Fruit fly (Drosophila melanogaster) whole organism, embryonic: Measurements from ENCODE around the gene CG1463.

Experiments
- Ada2b ChIP-seq: fragments of 200-800 bp; sonication (Bioruptor generic); IDR thresholded peaks from 2 replicates; pipeline ENCODE4 v1.3.6; 2022; ENCODE audit warnings: missing biosample characterization, missing genetic modification characterization
- B-H2 ChIP-seq: fragments of 200-800 bp; sonication (Bioruptor generic); optimal IDR thresholded peaks from 2 replicates; lab custom pipeline; 2018; ENCODE audit warnings: missing biosample characterization, mild to moderate bottlenecking, missing genetic modification characterization
- CG10959 ChIP-seq: fragments of 200-800 bp; sonication (Bioruptor generic); IDR thresholded peaks from 2 replicates; pipeline ENCODE4 v1.3.6; 2022; ENCODE audit warnings: missing biosample characterization, missing genetic modification characterization
- CG12071 ChIP-seq: fragments of 200-800 bp; sonication (Bioruptor generic); optimal IDR thresholded peaks from 3 replicates; lab custom pipeline; 2018; ENCODE audit warnings: missing biosample characterization, mild to moderate bottlenecking, missing genetic modification characterization
- CG12744 ChIP-seq: fragments of 200-800 bp; sonication (Bioruptor generic); optimal IDR thresholded peaks from 2 replicates; lab custom pipeline; 2016; ENCODE audit warnings: missing biosample characterization, missing genetic modification characterization
- CG12769 ChIP-seq: fragments of 200-800 bp; sonication (Bioruptor generic); optimal IDR thresholded peaks from 2 replicates; lab custom pipeline; 2019; ENCODE audit warnings: missing biosample characterization, mild to moderate bottlenecking, missing genetic modification characterization, moderate library complexity
- CG12942 ChIP-seq: fragments of 200-800 bp; sonication (Bioruptor generic); optimal IDR thresholded peaks from 3 replicates; lab custom pipeline; 2016; ENCODE audit warnings: missing biosample characterization, missing genetic modification characterization
- CG14710 ChIP-seq: fragments of 200-800 bp; sonication (Bioruptor generic); optimal IDR thresholded peaks from 3 replicates; lab custom pipeline; 2019; ENCODE audit warnings: missing biosample characterization, mild to moderate bottlenecking, missing genetic modification characterization, moderate library complexity
- CG17361 ChIP-seq: fragments of 200-800 bp; sonication (Bioruptor generic); IDR thresholded peaks from 3 replicates; pipeline ENCODE4 v1.3.6; 2022; ENCODE audit warnings: missing biosample characterization, missing genetic modification characterization
- CG2199 ChIP-seq: fragments of 200-800 bp; sonication (Bioruptor generic); IDR thresholded peaks from 3 replicates; pipeline ENCODE4 v1.3.6; 2022; ENCODE audit warnings: missing biosample characterization, missing genetic modification characterization
- CG30020 ChIP-seq: fragments of 200-800 bp; optimal IDR thresholded peaks from 2 replicates; lab custom pipeline; 2019; ENCODE audit warnings: missing biosample characterization, mild to moderate bottlenecking, missing genetic modification characterization, moderate library complexity
- CG30403 ChIP-seq: fragments of 200-800 bp; sonication (Bioruptor generic); optimal IDR thresholded peaks from 3 replicates; lab custom pipeline; 2016; ENCODE audit warnings: missing biosample characterization, missing genetic modification characterization
- CG3407 ChIP-seq: fragments of 200-800 bp; sonication (Bioruptor generic); optimal IDR thresholded peaks from 2 replicates; lab custom pipeline; 2018; ENCODE audit warnings: missing biosample characterization, mild to moderate bottlenecking, missing genetic modification characterization
- CG34376 ChIP-seq: fragments of 200-800 bp; sonication (Bioruptor generic); optimal IDR thresholded peaks from 2 replicates; lab custom pipeline; 2018; ENCODE audit warnings: missing biosample characterization, mild to moderate bottlenecking, missing genetic modification characterization
- CG7987 ChIP-seq: fragments of 200-800 bp; sonication (Bioruptor generic); optimal IDR thresholded peaks from 2 replicates; lab custom pipeline; 2018; ENCODE audit warnings: missing biosample characterization, mild to moderate bottlenecking, missing genetic modification characterization, moderate library complexity
- CG8388 ChIP-seq: fragments of 200-800 bp; sonication (Bioruptor generic); optimal IDR thresholded peaks from 2 replicates; lab custom pipeline; 2019; ENCODE audit warnings: missing biosample characterization, mild to moderate bottlenecking, missing genetic modification characterization, moderate library complexity
- Dip3 ChIP-seq: fragments of 200-800 bp; sonication (Bioruptor generic); optimal IDR thresholded peaks from 3 replicates; lab custom pipeline; 2016; ENCODE audit warnings: missing biosample characterization, missing genetic modification characterization
- Dref ChIP-seq: fragments of 200-800 bp; sonication (Bioruptor generic); IDR thresholded peaks from 2 replicates; pipeline ENCODE4 v1.3.6; 2022; ENCODE audit warnings: missing biosample characterization, missing genetic modification characterization
- GATAe ChIP-seq: fragments of 200-800 bp; sonication (Bioruptor generic); conservative IDR thresholded peaks from 2 replicates; pipeline ENCODE4 v1.3.6; 2022; ENCODE audit warnings: missing biosample characterization, missing genetic modification characterization
- Hey ChIP-seq: fragments of 200-800 bp; sonication (Bioruptor generic); optimal IDR thresholded peaks from 3 replicates; lab custom pipeline; 2018; ENCODE audit warnings: missing biosample characterization, mild to moderate bottlenecking, missing genetic modification characterization
- Poxn ChIP-seq: fragments of 200-800 bp; sonication (Bioruptor generic); IDR thresholded peaks from 2 replicates; pipeline ENCODE4 v1.3.6; 2022; ENCODE audit warnings: missing biosample characterization, missing genetic modification characterization
- Ptx1 ChIP-seq: fragments of 200-800 bp; sonication (Bioruptor generic); IDR thresholded peaks from 2 replicates; pipeline ENCODE4 v1.3.6; 2022; ENCODE audit warnings: missing biosample characterization, missing genetic modification characterization
- Side ChIP-seq: fragments of 200-800 bp; sonication (Bioruptor generic); optimal IDR thresholded peaks from 2 replicates; lab custom pipeline; 2016; ENCODE audit warnings: missing biosample characterization, missing genetic modification characterization
- aop ChIP-seq: fragments of 200-800 bp; sonication (Bioruptor generic); IDR thresholded peaks from 2 replicates; pipeline ENCODE4 v1.3.6; 2022; ENCODE audit warnings: missing biosample characterization, missing genetic modification characterization
- ato ChIP-seq: fragments of 200-800 bp; sonication (Bioruptor generic); IDR thresholded peaks from 2 replicates; pipeline ENCODE4 v1.3.6; 2022; ENCODE audit warnings: missing biosample characterization, missing genetic modification characterization; ENCODE audit not compliant: partially characterized antibody
- cg ChIP-seq: fragments of 200-800 bp; sonication (Bioruptor generic); optimal IDR thresholded peaks from 3 replicates; lab custom pipeline; 2019; ENCODE audit warnings: missing biosample characterization, mild to moderate bottlenecking, missing genetic modification characterization, moderate library complexity
- chif ChIP-seq, 2 experiments: fragments of 200-800 bp; sonication (Bioruptor generic); optimal IDR thresholded peaks; 3 replicates each; lab custom pipeline; 2016; ENCODE audit warnings: missing biosample characterization in 2 of 2, missing genetic modification characterization in 2 of 2
- crp ChIP-seq, 2 experiments: fragments of 200-800 bp; sonication (Bioruptor generic); optimal IDR thresholded peaks; 2 replicates in 1 of 2; 3 replicates in 1 of 2; lab custom pipeline; 2017; ENCODE audit warnings: missing biosample characterization in 2 of 2, missing genetic modification characterization in 2 of 2, mild to moderate bottlenecking in 1 of 2, moderate library complexity in 1 of 2
- cwo ChIP-seq: fragments of 200-800 bp; sonication (Bioruptor generic); optimal IDR thresholded peaks from 3 replicates; lab custom pipeline; 2017; ENCODE audit warnings: missing biosample characterization, missing genetic modification characterization, mild to moderate bottlenecking, moderate library complexity, missing genetic modification reagents
- esg ChIP-seq: fragments of 200-800 bp; sonication (Bioruptor generic); conservative IDR thresholded peaks from 2 replicates; pipeline ENCODE4 v1.3.6; 2022; ENCODE audit warnings: missing biosample characterization, missing genetic modification characterization
- exex ChIP-seq: fragments of 200-800 bp; sonication (Bioruptor generic); optimal IDR thresholded peaks from 4 replicates; lab custom pipeline; 2018; ENCODE audit warnings: missing biosample characterization, mild to moderate bottlenecking, missing genetic modification characterization, moderate library complexity
- gcm ChIP-seq: fragments of 200-800 bp; sonication (Bioruptor generic); optimal IDR thresholded peaks from 2 replicates; lab custom pipeline; 2019; ENCODE audit warnings: missing biosample characterization, mild to moderate bottlenecking, missing genetic modification characterization, moderate library complexity
- grn ChIP-seq: fragments of 200-800 bp; sonication (Bioruptor generic); optimal IDR thresholded peaks from 3 replicates; lab custom pipeline; 2017; ENCODE audit warnings: missing biosample characterization, missing genetic modification characterization
- gsb-n ChIP-seq: fragments of 200-800 bp; sonication (Bioruptor generic); optimal IDR thresholded peaks from 3 replicates; lab custom pipeline; 2018; ENCODE audit warnings: missing biosample characterization, mild to moderate bottlenecking, missing genetic modification characterization
- h ChIP-seq: fragments of >200 bp; optimal IDR thresholded peaks from 2 replicates; lab custom pipeline; 2017
- jumu ChIP-seq: fragments of 200-800 bp; sonication (Bioruptor generic); optimal IDR thresholded peaks from 3 replicates; lab custom pipeline; 2016; ENCODE audit warnings: missing biosample characterization, missing genetic modification characterization
- kay ChIP-seq: fragments of 200-800 bp; sonication (Bioruptor generic); optimal IDR thresholded peaks from 2 replicates; lab custom pipeline; 2016; ENCODE audit warnings: missing biosample characterization, missing genetic modification characterization
- klu ChIP-seq: fragments of 200-800 bp; sonication (Bioruptor generic); IDR thresholded peaks from 2 replicates; pipeline ENCODE4 v1.3.6; 2022; ENCODE audit warnings: missing biosample characterization, missing genetic modification characterization
- lab ChIP-seq: fragments of 200-800 bp; sonication (Bioruptor generic); optimal IDR thresholded peaks from 3 replicates; lab custom pipeline; 2017; ENCODE audit warnings: missing biosample characterization, missing genetic modification characterization, mild to moderate bottlenecking, moderate library complexity, missing genetic modification reagents
- mirr ChIP-seq: fragments of 200-800 bp; sonication (Bioruptor generic); optimal IDR thresholded peaks from 3 replicates; lab custom pipeline; 2018; ENCODE audit warnings: missing biosample characterization, mild to moderate bottlenecking, missing genetic modification characterization
- odd ChIP-seq: fragments of 200-800 bp; sonication (Bioruptor generic); optimal IDR thresholded peaks from 2 replicates; lab custom pipeline; 2017; ENCODE audit warnings: missing biosample characterization, mild to moderate bottlenecking, missing genetic modification characterization
- pfk ChIP-seq: fragments of 200-800 bp; sonication (Bioruptor generic); optimal IDR thresholded peaks from 2 replicates; lab custom pipeline; 2018; ENCODE audit warnings: missing biosample characterization, mild to moderate bottlenecking, missing genetic modification characterization, moderate library complexity
- pho ChIP-seq: fragments of 200-800 bp; sonication (Bioruptor generic); optimal IDR thresholded peaks from 2 replicates; lab custom pipeline; 2016; ENCODE audit warnings: missing biosample characterization, missing genetic modification characterization
- row ChIP-seq: fragments of 200-800 bp; sonication (Bioruptor generic); IDR thresholded peaks from 3 replicates; pipeline ENCODE4 v1.3.6; 2022; ENCODE audit warnings: missing biosample characterization, missing genetic modification characterization
- salm ChIP-seq: fragments of 200-800 bp; sonication (Bioruptor generic); optimal IDR thresholded peaks from 2 replicates; lab custom pipeline; 2018; ENCODE audit warnings: missing biosample characterization, mild to moderate bottlenecking, missing genetic modification characterization
- slbo ChIP-seq: fragments of 200-800 bp; sonication (Bioruptor generic); IDR thresholded peaks from 2 replicates; pipeline ENCODE4 v1.3.6; 2022; ENCODE audit warnings: missing biosample characterization, missing genetic modification characterization
- so ChIP-seq: fragments of 200-800 bp; sonication (Bioruptor generic); IDR thresholded peaks from 3 replicates; pipeline ENCODE4 v1.3.6; 2022; ENCODE audit warnings: missing biosample characterization, missing genetic modification characterization
- sr ChIP-seq: fragments of 200-800 bp; sonication (Bioruptor generic); IDR thresholded peaks from 3 replicates; pipeline ENCODE4 v1.3.6; 2022; ENCODE audit warnings: missing biosample characterization, missing genetic modification characterization
- tna ChIP-seq: fragments of 200-800 bp; sonication (Bioruptor generic); IDR thresholded peaks from 2 replicates; pipeline ENCODE4 v1.3.6; 2022; ENCODE audit warnings: missing biosample characterization, missing genetic modification characterization; ENCODE audit not compliant: partially characterized antibody
- toy ChIP-seq: fragments of 200-800 bp; sonication (Bioruptor generic); IDR thresholded peaks from 2 replicates; pipeline ENCODE4 v1.3.6; 2022; ENCODE audit warnings: missing biosample characterization, missing genetic modification characterization
- tup ChIP-seq: fragments of 200-800 bp; sonication (Bioruptor generic); optimal IDR thresholded peaks from 2 replicates; lab custom pipeline; 2016; ENCODE audit warnings: missing biosample characterization, mild to moderate bottlenecking, missing genetic modification characterization, moderate library complexity
- zen2 ChIP-seq: fragments of 200-800 bp; sonication (Bioruptor generic); IDR thresholded peaks from 3 replicates; pipeline ENCODE4 v1.3.6; 2022; ENCODE audit warnings: missing biosample characterization, missing genetic modification characterization; ENCODE audit not compliant: partially characterized antibody

CG1463 gene

dm6 chrX:12577722-12578121 is 33.7 kb downstream of the CG1463 start (continued):
- TF ChIP-seq Dip3 (GFP tag; lab: Kevin White, UChicago), result no peak
- no peak for TF ChIP-seq h (lab: Kevin White, UChicago)
- peak in 1 of 2 experiments; percentile 3 for TF ChIP-seq crp (GFP tag; optimal IDR thresholded peaks at IDR 0.05; lab: Kevin White, UChicago)
- no peak for TF ChIP-seq salm
- peak; percentile 1 for TF ChIP-seq CG34376 (GFP tag; lab: Kevin White, UChicago)
- peak; percentile 20 for TF ChIP-seq lab (GFP tag; lab: Kevin White, UChicago)
- TF ChIP-seq cg (GFP tag; lab: Kevin White, UChicago), result no peak
- no peak for TF ChIP-seq esg (GFP tag; lab: Robert Waterston, UW)
- peak; percentile 34 for TF ChIP-seq exex (tag; lab: Kevin White, UChicago)
- TF ChIP-seq Side (GFP tag; lab: Kevin White, UChicago), result no peak
- TF ChIP-seq so, result 0 out of 3 replicates have a peak, but pooled peaks have one; percentile 19
- peak; percentile 5 for TF ChIP-seq CG3407 (GFP tag; lab: Kevin White, UChicago)
- TF ChIP-seq zen2 (GFP tag; lab: Robert Waterston, UW), result no peak
- TF ChIP-seq Ptx1 (GFP tag; lab: Robert Waterston, UW), result 0 out of 2 replicates have a peak, but pooled peaks have one; percentile 26
- TF ChIP-seq ato (GFP tag; lab: Robert Waterston, UW), result no peak
- TF ChIP-seq CG12744, result no peak
- TF ChIP-seq Hey (tag; lab: Kevin White, UChicago), result no peak
- TF ChIP-seq CG17361, result no peak
- TF ChIP-seq grn (GFP tag; lab: Kevin White, UChicago), result peak; percentile 57
- no peak for TF ChIP-seq tna (GFP tag; lab: Robert Waterston, UW)
- TF ChIP-seq CG12942 (GFP tag; lab: Kevin White, UChicago), result no peak
- no peak for TF ChIP-seq Ada2b (GFP tag; lab: Robert Waterston, UW)
- peak; percentile 0 for TF ChIP-seq pfk (GFP tag; lab: Kevin White, UChicago)
- TF ChIP-seq pho, result no peak
- TF ChIP-seq CG7987 (GFP tag; lab: Kevin White, UChicago), result no peak
- peak; percentile 16 for TF ChIP-seq cwo (GFP tag; lab: Kevin White, UChicago)
- TF ChIP-seq slbo (GFP tag; lab: Robert Waterston, UW), result 0 out of 2 replicates have a peak, but pooled peaks have one; percentile 13
- TF ChIP-seq kay (GFP tag; lab: Kevin White, UChicago), result no peak
- no peak for TF ChIP-seq jumu (GFP tag; lab: Kevin White, UChicago)
- peak; percentile 36 for TF ChIP-seq CG12769 (tag; lab: Kevin White, UChicago)
- TF ChIP-seq gcm (GFP tag; lab: Kevin White, UChicago), result no peak
- no peak for TF ChIP-seq chif (GFP tag; optimal IDR thresholded peaks at IDR 0.05; lab: Kevin White, UChicago)
- no peak for TF ChIP-seq CG8388 (GFP tag; lab: Kevin White, UChicago)
- no peak for TF ChIP-seq gsb-n (tag; lab: Kevin White, UChicago)
- peak; percentile 63 for TF ChIP-seq mirr
- TF ChIP-seq odd, result no peak
- TF ChIP-seq Dref (GFP tag; lab: Robert Waterston, UW), result no peak
- TF ChIP-seq toy, result no peak
- no peak for TF ChIP-seq tup (GFP tag; lab: Kevin White, UChicago)
- no peak for TF ChIP-seq klu (GFP tag; lab: Robert Waterston, UW)
- no peak for TF ChIP-seq CG10959
- no peak for TF ChIP-seq CG2199 (GFP tag; lab: Robert Waterston, UW)
- no peak for TF ChIP-seq CG12071 (GFP tag; lab: Kevin White, UChicago)
- TF ChIP-seq GATAe (GFP tag; lab: Robert Waterston, UW), result peak; percentile 92
- TF ChIP-seq aop (GFP tag; lab: Robert Waterston, UW), result no peak
- no peak for TF ChIP-seq sr (GFP tag; lab: Robert Waterston, UW)
- TF ChIP-seq CG30020 (tag; lab: Kevin White, UChicago), result no peak
- TF ChIP-seq row (GFP tag; lab: Robert Waterston, UW), result peak; percentile 39; the same call in 2 of the 3 replicates
- no peak for TF ChIP-seq CG30403 (GFP tag; lab: Kevin White, UChicago)
- no peak for TF ChIP-seq B-H2
- no peak for TF ChIP-seq Poxn (GFP tag; lab: Robert Waterston, UW)
- TF ChIP-seq CG14710 (tag; lab: Kevin White, UChicago), result no peak
